Fruit fly (Drosophila melanogaster) whole organism, wandering third instar larva: ENCODE data around the gene CG3587.

Experiments used
- Abd-B ChIP-seq: fragments of >200 bp; optimal IDR thresholded peaks from 2 replicates; lab custom pipeline; 2017; ENCODE audit warnings: missing biosample characterization, missing genetic modification characterization
- CG32264 ChIP-seq: fragments of 200-800 bp; sonication (Bioruptor generic); optimal IDR thresholded peaks from 2 replicates; lab custom pipeline; 2016; ENCODE audit warnings: missing biosample characterization, missing genetic modification characterization
- CG9705 ChIP-seq: fragments of 200-800 bp; sonication (Bioruptor generic); optimal IDR thresholded peaks from 2 replicates; lab custom pipeline; 2018; ENCODE audit warnings: missing biosample characterization, mild to moderate bottlenecking, missing genetic modification characterization
- CrebA ChIP-seq: fragments of 200-800 bp; sonication (Bioruptor generic); optimal IDR thresholded peaks from 2 replicates; lab custom pipeline; 2016; ENCODE audit warnings: missing biosample characterization, mild to moderate bottlenecking, missing genetic modification characterization, borderline replicate concordance
- Dfd ChIP-seq: fragments of >200 bp; optimal IDR thresholded peaks from 2 replicates; lab custom pipeline; 2017; ENCODE audit warnings: missing biosample characterization, missing genetic modification characterization
- Dif ChIP-seq: fragments of 200-275, 200-300 bp; sonication (Bioruptor generic); optimal IDR thresholded peaks from 2 replicates; lab custom pipeline; 2018; ENCODE audit warnings: missing biosample characterization, missing genetic modification characterization; ENCODE audit not compliant: partially characterized antibody
- GATAd ChIP-seq: sonication (Bioruptor generic); optimal IDR thresholded peaks from 2 replicates; lab custom pipeline; 2016; ENCODE audit warnings: missing biosample characterization, missing genetic modification characterization
- HLH106 ChIP-seq: fragments of 200-800 bp; optimal IDR thresholded peaks from 3 replicates; lab custom pipeline; 2019; ENCODE audit warnings: missing biosample characterization, mild to moderate bottlenecking, missing genetic modification characterization, moderate library complexity
- Jra ChIP-seq: sonication (Bioruptor generic); optimal IDR thresholded peaks from 2 replicates; lab custom pipeline; 2016; ENCODE audit warnings: missing biosample characterization, missing genetic modification characterization
- Mio ChIP-seq: sonication (Bioruptor generic); optimal IDR thresholded peaks from 2 replicates; lab custom pipeline; 2016; ENCODE audit warnings: missing biosample characterization, missing genetic modification characterization
- Myc ChIP-seq: fragments of >200 bp; optimal IDR thresholded peaks from 2 replicates; lab custom pipeline; 2017
- N ChIP-seq: fragments of >200 bp; optimal IDR thresholded peaks from 2 replicates; lab custom pipeline; 2018; ENCODE audit warnings: missing biosample characterization, missing external identifiers, missing genetic modification characterization
- OdsH ChIP-seq: fragments of 200-800 bp; sonication (Bioruptor generic); optimal IDR thresholded peaks from 2 replicates; lab custom pipeline; 2016; ENCODE audit warnings: missing biosample characterization, mild to moderate bottlenecking, missing genetic modification characterization
- Rel ChIP-seq, 2 experiments: fragments of 200-800 bp; sonication (Bioruptor generic) in 1 of 2; optimal IDR thresholded peaks; 2 replicates in 1 of 2; 3 replicates in 1 of 2; lab custom pipeline; 2016 to 2019; ENCODE audit warnings: mild to moderate bottlenecking in 2 of 2, missing biosample characterization in 2 of 2, missing genetic modification characterization in 2 of 2, moderate library complexity in 1 of 2
- br ChIP-seq: fragments of 200-800 bp; sonication (Bioruptor generic); optimal IDR thresholded peaks from 2 replicates; lab custom pipeline; 2016; ENCODE audit warnings: missing biosample characterization, missing genetic modification characterization
- brk ChIP-seq: fragments of 200-800 bp; sonication (Bioruptor generic); optimal IDR thresholded peaks from 2 replicates; lab custom pipeline; 2016; ENCODE audit warnings: missing biosample characterization, mild to moderate bottlenecking, missing genetic modification characterization
- dl ChIP-seq, 2 experiments: fragments of 175-275, 200-275 bp in 1 of 2; fragments of 200-275 bp in 1 of 2; sonication (Bioruptor generic); optimal IDR thresholded peaks; lab custom pipeline; 2018; ENCODE audit warnings: mild to moderate bottlenecking in 2 of 2, missing biosample characterization in 2 of 2, missing genetic modification characterization in 2 of 2, moderate library complexity in 2 of 2; ENCODE audit not compliant: partially characterized antibody in 2 of 2, insufficient read depth in 1 of 2
- dmrt93B ChIP-seq: fragments of 200-800 bp; sonication (Bioruptor generic); optimal IDR thresholded peaks from 2 replicates; lab custom pipeline; 2018; ENCODE audit warnings: missing biosample characterization, mild to moderate bottlenecking, missing genetic modification characterization
- dsf ChIP-seq: sonication (Bioruptor generic); optimal IDR thresholded peaks from 2 replicates; lab custom pipeline; 2016; ENCODE audit warnings: missing biosample characterization, missing genetic modification characterization, borderline replicate concordance
- ey ChIP-seq: fragments of 200-800 bp; sonication (Bioruptor generic); optimal IDR thresholded peaks from 2 replicates; lab custom pipeline; 2016; ENCODE audit warnings: missing biosample characterization, missing genetic modification characterization
- foxo ChIP-seq, 2 experiments: fragments of 200-800 bp; sonication (Bioruptor generic); optimal IDR thresholded peaks; 2 replicates in 1 of 2; 3 replicates in 1 of 2; lab custom pipeline; 2016 to 2017; ENCODE audit warnings: missing biosample characterization in 2 of 2, missing genetic modification characterization in 2 of 2
- fru ChIP-seq: fragments of 200-800 bp; sonication (Bioruptor generic); optimal IDR thresholded peaks from 3 replicates; lab custom pipeline; 2016; ENCODE audit warnings: missing biosample characterization, mild to moderate bottlenecking, missing genetic modification characterization
- h ChIP-seq: fragments of 200-800 bp; sonication (Bioruptor generic); optimal IDR thresholded peaks from 3 replicates; lab custom pipeline; 2016; ENCODE audit warnings: missing biosample characterization, mild to moderate bottlenecking, missing genetic modification characterization
- jim ChIP-seq: fragments of 175-275, 200-325 bp; sonication (Bioruptor generic); optimal IDR thresholded peaks from 2 replicates; lab custom pipeline; 2016; ENCODE audit warnings: missing biosample characterization, mild to moderate bottlenecking, missing genetic modification characterization
- pan ChIP-seq: fragments of >200 bp; optimal IDR thresholded peaks from 2 replicates; lab custom pipeline; 2017
- psq ChIP-seq: fragments of 200-800 bp; sonication (Bioruptor generic); optimal IDR thresholded peaks from 3 replicates; lab custom pipeline; 2017; ENCODE audit warnings: missing biosample characterization, mild to moderate bottlenecking, missing genetic modification characterization, moderate library complexity
- sage ChIP-seq: fragments of 200-800 bp; sonication (Bioruptor generic); optimal IDR thresholded peaks from 2 replicates; lab custom pipeline; 2016; ENCODE audit warnings: missing biosample characterization, mild to moderate bottlenecking, missing genetic modification characterization
- sv ChIP-seq: fragments of 200-800 bp; sonication (Bioruptor generic); optimal IDR thresholded peaks from 3 replicates; lab custom pipeline; 2016; ENCODE audit warnings: missing biosample characterization, missing genetic modification characterization
- tai ChIP-seq: sonication (Bioruptor generic); optimal IDR thresholded peaks from 2 replicates; lab custom pipeline; 2016; ENCODE audit warnings: missing biosample characterization, missing genetic modification characterization
- usp ChIP-seq: fragments of >200 bp; optimal IDR thresholded peaks from 2 replicates; lab custom pipeline; 2017; ENCODE audit warnings: missing biosample characterization, missing genetic modification characterization
- woc ChIP-seq: sonication (Bioruptor generic); optimal IDR thresholded peaks from 2 replicates; lab custom pipeline; 2016; ENCODE audit warnings: missing biosample characterization, mild to moderate bottlenecking, missing genetic modification characterization

The CG3587 gene

dm6 chrX:1972150-1972549 is 32.0 kb downstream of the CG3587 start:
- TF ChIP-seq fru (GFP tag; lab: Kevin White, UChicago) (no peak), psq (GFP tag; lab: Kevin White, UChicago) (peak; percentile 40), dsf (GFP tag; lab: Kevin White, UChicago) (no peak), CG32264 (no peak), Jra (GFP tag; lab: Kevin White, UChicago) (no peak), Myc (lab: Kevin White, UChicago) (no peak), ey (GFP tag; lab: Kevin White, UChicago) (no peak), jim (no peak), GATAd (GFP tag; lab: Kevin White, UChicago) (no peak), sage (peak; percentile 25), dl (GFP tag; optimal IDR thresholded peaks at IDR 0.05; lab: Kevin White, UChicago; ENCODE audit: insufficient read depth in 1 of 2, partially characterized antibody in 2 of 2) (no peak), usp (GFP tag; lab: Kevin White, UChicago) (no peak), OdsH (GFP tag; lab: Kevin White, UChicago) (no peak)

dm6 chrX:1975879-1976601 is 35.9 kb downstream of the CG3587 start:
- TF ChIP-seq Abd-B (no peak), dsf (GFP tag; lab: Kevin White, UChicago) (no peak), CG9705 (GFP tag; lab: Kevin White, UChicago) (no peak), fru (GFP tag; lab: Kevin White, UChicago) (no peak), pan (no peak), jim (no peak), brk (GFP tag; lab: Kevin White, UChicago) (no peak), Rel (GFP tag; optimal IDR thresholded peaks at IDR 0.05; lab: Kevin White, UChicago) (no peak), Rel (tag; optimal IDR thresholded peaks at IDR 0.05; lab: Kevin White, UChicago) (peak; percentile 29), dl (GFP tag; optimal IDR thresholded peaks at IDR 0.05; lab: Kevin White, UChicago; ENCODE audit: insufficient read depth in 1 of 2, partially characterized antibody in 2 of 2) (peak; percentile 17 to 50), foxo (GFP tag; optimal IDR thresholded peaks at IDR 0.05; lab: Kevin White, UChicago) (no peak), Dif (peak; percentile 30), HLH106 (no peak), tai (GFP tag; lab: Kevin White, UChicago) (no peak), N (GFP tag; lab: Kevin White, UChicago) (no peak), GATAd (GFP tag; lab: Kevin White, UChicago) (no peak), Jra (GFP tag; lab: Kevin White, UChicago) (no peak), ey (GFP tag; lab: Kevin White, UChicago) (no peak)

- no peak for TF ChIP-seq Rel (GFP tag; optimal IDR thresholded peaks at IDR 0.05; lab: Kevin White, UChicago)
- TF ChIP-seq Rel (tag; optimal IDR thresholded peaks at IDR 0.05; lab: Kevin White, UChicago): no peak
- TF ChIP-seq GATAd (GFP tag; lab: Kevin White, UChicago): no peak
- TF ChIP-seq ey (GFP tag; lab: Kevin White, UChicago): no peak
- no peak for TF ChIP-seq dl (GFP tag; optimal IDR thresholded peaks at IDR 0.05; lab: Kevin White, UChicago; ENCODE audit: insufficient read depth in 1 of 2, partially characterized antibody in 2 of 2)
- no peak for TF ChIP-seq h (GFP tag; lab: Kevin White, UChicago)
- no peak for TF ChIP-seq CG9705 (GFP tag; lab: Kevin White, UChicago)
- no peak for TF ChIP-seq Mio (GFP tag; lab: Kevin White, UChicago)
- TF ChIP-seq dmrt93B (GFP tag; lab: Kevin White, UChicago): no peak
- no peak for TF ChIP-seq woc (GFP tag; lab: Kevin White, UChicago)
- no peak for TF ChIP-seq tai (GFP tag; lab: Kevin White, UChicago)
Observed at dm6 chrX:1979031-1979430, 38.9 kb downstream of the CG3587 start.

dm6 chrX:1979673-1980072 is 39.6 kb downstream of the CG3587 start:
- no peak for TF ChIP-seq sv
- no peak for TF ChIP-seq br
- TF ChIP-seq usp (GFP tag; lab: Kevin White, UChicago): no peak
- no peak for TF ChIP-seq Myc (lab: Kevin White, UChicago)
- TF ChIP-seq pan: no peak
- no peak for TF ChIP-seq h (GFP tag; lab: Kevin White, UChicago)
- no peak for TF ChIP-seq Abd-B
- TF ChIP-seq Rel (GFP tag; optimal IDR thresholded peaks at IDR 0.05; lab: Kevin White, UChicago): no peak
- no peak for TF ChIP-seq Rel (tag; optimal IDR thresholded peaks at IDR 0.05; lab: Kevin White, UChicago)
- no peak for TF ChIP-seq N (GFP tag; lab: Kevin White, UChicago)
- no peak for TF ChIP-seq Dfd (GFP tag; lab: Kevin White, UChicago)
- TF ChIP-seq CrebA: no peak
- TF ChIP-seq CG32264: no peak
